Worm (Caenorhabditis elegans): Measurements from ENCODE around the gene Y75B8A.44.

ce11 chrIII:12235359-12235758 is 41.1 kb downstream of the Y75B8A.44 start:
- no peak for TF ChIP-seq nhr-11 (tag; optimal IDR thresholded peaks at IDR 0.05)
- TF ChIP-seq lin-39 (tag; optimal IDR thresholded peaks at IDR 0.05), result no peak
- no peak for TF ChIP-seq egl-27 (tag; optimal IDR thresholded peaks at IDR 0.05)
- TF ChIP-seq ZK546.5 (tag; optimal IDR thresholded peaks at IDR 0.05), result no peak
- TF ChIP-seq aly-2 (tag; optimal IDR thresholded peaks at IDR 0.05), result no peak
